Worm (Caenorhabditis elegans): ENCODE measurements around the gene npr-4.
A peak's percentile ranks its signal among the peaks of the same experiment; 100 is the strongest.

npr-4 gene

ce11 chrX:12563589-12563988, 12.1 kb upstream of the npr-4 start:
- TF ChIP-seq aly-1 (tag; optimal IDR thresholded peaks at IDR 0.05) (peak; percentile 93), hmg-4 (GFP tag; optimal IDR thresholded peaks at IDR 0.05) (no peak), B0310.2 (tag; optimal IDR thresholded peaks at IDR 0.05) (peak; percentile 89), tbx-37 (GFP tag; conservative IDR thresholded peaks at IDR 0.05) (peak; percentile 96), pes-1 (GFP tag; IDR thresholded peaks at IDR 0.05) (peak; percentile 96), ets-7 (tag; optimal IDR thresholded peaks at IDR 0.05) (peak; percentile 87), ceh-13 (GFP tag; optimal IDR thresholded peaks at IDR 0.05) (peak; percentile 86), hmbx-1 (tag; optimal IDR thresholded peaks at IDR 0.05) (peak; percentile 64), tbx-11 (GFP tag; IDR thresholded peaks at IDR 0.05) (peak; percentile 98), scrt-1 (GFP tag; IDR thresholded peaks at IDR 0.05) (peak; percentile 96), ama-1 (optimal IDR thresholded peaks at IDR 0.05) (no peak), F13C5.2 (tag; optimal IDR thresholded peaks at IDR 0.05) (peak; percentile 93), flt-1 (GFP tag; IDR thresholded peaks at IDR 0.05) (peak; percentile 97), sea-1 (GFP tag; conservative IDR thresholded peaks at IDR 0.05) (peak; percentile 95; the same call in 1 of the 2 replicates), hnd-1 (tag; optimal IDR thresholded peaks at IDR 0.05) (peak; percentile 85), ceh-36 (tag; optimal IDR thresholded peaks at IDR 0.05) (no peak), tra-4 (tag; optimal IDR thresholded peaks at IDR 0.05) (peak; percentile 79)

DNA sequence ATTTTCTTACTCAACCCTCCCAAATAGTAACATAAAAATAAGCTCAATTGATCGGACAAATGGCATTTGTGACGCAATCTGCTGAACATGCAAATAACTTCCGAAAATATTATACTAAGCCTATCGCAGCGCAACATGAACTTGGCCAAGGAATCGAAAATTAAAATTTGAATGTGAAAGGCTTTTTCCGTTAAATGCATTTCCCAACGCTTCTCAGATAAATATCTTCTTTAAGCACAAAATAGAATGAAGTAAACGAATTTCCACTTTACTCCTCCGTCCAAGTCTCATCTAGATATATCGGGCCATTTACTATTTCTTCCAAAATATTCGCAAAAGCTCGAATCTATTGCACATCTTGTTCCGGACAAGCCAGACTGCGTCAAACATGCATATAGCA, 2.4 kb downstream of the npr-4 start:
- TF ChIP-seq tra-4 (tag; optimal IDR thresholded peaks at IDR 0.05) (no peak), aly-1 (tag; optimal IDR thresholded peaks at IDR 0.05) (no peak), F13C5.2 (tag; optimal IDR thresholded peaks at IDR 0.05) (no peak), scrt-1 (GFP tag; IDR thresholded peaks at IDR 0.05) (no peak), sea-1 (GFP tag; conservative IDR thresholded peaks at IDR 0.05) (no peak), hmbx-1 (tag; optimal IDR thresholded peaks at IDR 0.05) (no peak), tbx-11 (GFP tag; IDR thresholded peaks at IDR 0.05) (no peak), hmg-4 (GFP tag; optimal IDR thresholded peaks at IDR 0.05) (no peak), ets-7 (tag; optimal IDR thresholded peaks at IDR 0.05) (no peak), hnd-1 (tag; optimal IDR thresholded peaks at IDR 0.05) (no peak)

- TF ChIP-seq pes-1 (GFP tag; IDR thresholded peaks at IDR 0.05) (no peak), flt-1 (GFP tag; IDR thresholded peaks at IDR 0.05) (no peak), ets-7 (tag; optimal IDR thresholded peaks at IDR 0.05) (no peak), sea-1 (GFP tag; conservative IDR thresholded peaks at IDR 0.05) (no peak), hmbx-1 (tag; optimal IDR thresholded peaks at IDR 0.05) (no peak), tbx-11 (GFP tag; IDR thresholded peaks at IDR 0.05) (no peak), scrt-1 (GFP tag; IDR thresholded peaks at IDR 0.05) (no peak), tbx-37 (GFP tag; conservative IDR thresholded peaks at IDR 0.05) (no peak), aly-1 (tag; optimal IDR thresholded peaks at IDR 0.05) (no peak), B0310.2 (tag; optimal IDR thresholded peaks at IDR 0.05) (no peak), hmg-4 (GFP tag; optimal IDR thresholded peaks at IDR 0.05) (no peak), ceh-36 (tag; optimal IDR thresholded peaks at IDR 0.05) (no peak), F13C5.2 (tag; optimal IDR thresholded peaks at IDR 0.05) (no peak), hnd-1 (tag; optimal IDR thresholded peaks at IDR 0.05) (no peak), tra-4 (tag; optimal IDR thresholded peaks at IDR 0.05) (no peak), ama-1 (optimal IDR thresholded peaks at IDR 0.05) (no peak), ceh-13 (GFP tag; optimal IDR thresholded peaks at IDR 0.05) (no peak)
Measured at ce11 chrX:12546804-12547203, 4.7 kb downstream of the npr-4 start.

- TF ChIP-seq scrt-1 (GFP tag; IDR thresholded peaks at IDR 0.05) (no peak), ceh-36 (tag; optimal IDR thresholded peaks at IDR 0.05) (no peak), tra-4 (tag; optimal IDR thresholded peaks at IDR 0.05) (no peak), hmbx-1 (tag; optimal IDR thresholded peaks at IDR 0.05) (no peak), ceh-13 (GFP tag; optimal IDR thresholded peaks at IDR 0.05) (no peak), hnd-1 (tag; optimal IDR thresholded peaks at IDR 0.05) (no peak), tbx-37 (GFP tag; conservative IDR thresholded peaks at IDR 0.05) (no peak), tbx-11 (GFP tag; IDR thresholded peaks at IDR 0.05) (no peak), B0310.2 (tag; optimal IDR thresholded peaks at IDR 0.05) (no peak), ets-7 (tag; optimal IDR thresholded peaks at IDR 0.05) (no peak), flt-1 (GFP tag; IDR thresholded peaks at IDR 0.05) (no peak), pes-1 (GFP tag; IDR thresholded peaks at IDR 0.05) (no peak), hmg-4 (GFP tag; optimal IDR thresholded peaks at IDR 0.05) (no peak), aly-1 (tag; optimal IDR thresholded peaks at IDR 0.05) (no peak), F13C5.2 (tag; optimal IDR thresholded peaks at IDR 0.05) (no peak)
Measured at ce11 chrX:12545100-12545499, 6.4 kb downstream of the npr-4 start.

DNA sequence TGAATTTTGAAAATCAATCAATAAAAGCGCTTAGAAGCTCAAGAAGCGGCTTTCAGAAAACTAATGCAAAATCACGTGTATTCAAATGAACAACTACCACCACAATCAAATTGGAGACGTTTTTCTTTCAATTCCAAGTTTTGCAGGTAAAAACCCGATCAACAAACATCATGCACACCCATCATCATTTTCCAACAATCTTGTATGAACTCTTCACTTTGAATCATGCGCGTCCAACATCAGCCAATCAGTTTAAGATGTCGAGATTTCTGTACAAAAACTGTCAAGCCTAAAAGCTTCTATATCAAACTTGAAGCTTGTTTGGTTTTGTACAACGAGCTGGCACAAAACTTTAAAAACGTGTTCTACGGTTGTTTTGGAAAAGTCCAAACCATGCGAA, 12.7 kb downstream of the npr-4 start:
- TF ChIP-seq pes-1 (GFP tag; IDR thresholded peaks at IDR 0.05) = no peak
- TF ChIP-seq sea-1 (GFP tag; conservative IDR thresholded peaks at IDR 0.05) = no peak

- TF ChIP-seq tbx-37 (GFP tag; conservative IDR thresholded peaks at IDR 0.05) = no peak
- TF ChIP-seq ceh-36 (tag; optimal IDR thresholded peaks at IDR 0.05) = no peak
- TF ChIP-seq F13C5.2 (tag; optimal IDR thresholded peaks at IDR 0.05) = no peak
- TF ChIP-seq sea-1 (GFP tag; conservative IDR thresholded peaks at IDR 0.05) = no peak
- no peak for TF ChIP-seq ets-7 (tag; optimal IDR thresholded peaks at IDR 0.05)
- TF ChIP-seq ceh-13 (GFP tag; optimal IDR thresholded peaks at IDR 0.05) = no peak
- TF ChIP-seq flt-1 (GFP tag; IDR thresholded peaks at IDR 0.05) = no peak
- no peak for TF ChIP-seq hnd-1 (tag; optimal IDR thresholded peaks at IDR 0.05)
- no peak for TF ChIP-seq tra-4 (tag; optimal IDR thresholded peaks at IDR 0.05)
- TF ChIP-seq tbx-11 (GFP tag; IDR thresholded peaks at IDR 0.05) = no peak
- TF ChIP-seq B0310.2 (tag; optimal IDR thresholded peaks at IDR 0.05) = no peak
- no peak for TF ChIP-seq hmbx-1 (tag; optimal IDR thresholded peaks at IDR 0.05)
Measured at ce11 chrX:12534476-12534875, 17.0 kb downstream of the npr-4 start.

- no peak for TF ChIP-seq tbx-37 (GFP tag; conservative IDR thresholded peaks at IDR 0.05)
- no peak for TF ChIP-seq hmg-4 (GFP tag; optimal IDR thresholded peaks at IDR 0.05)
Measured at ce11 chrX:12532405-12532804, 19.1 kb downstream of the npr-4 start.

DNA sequence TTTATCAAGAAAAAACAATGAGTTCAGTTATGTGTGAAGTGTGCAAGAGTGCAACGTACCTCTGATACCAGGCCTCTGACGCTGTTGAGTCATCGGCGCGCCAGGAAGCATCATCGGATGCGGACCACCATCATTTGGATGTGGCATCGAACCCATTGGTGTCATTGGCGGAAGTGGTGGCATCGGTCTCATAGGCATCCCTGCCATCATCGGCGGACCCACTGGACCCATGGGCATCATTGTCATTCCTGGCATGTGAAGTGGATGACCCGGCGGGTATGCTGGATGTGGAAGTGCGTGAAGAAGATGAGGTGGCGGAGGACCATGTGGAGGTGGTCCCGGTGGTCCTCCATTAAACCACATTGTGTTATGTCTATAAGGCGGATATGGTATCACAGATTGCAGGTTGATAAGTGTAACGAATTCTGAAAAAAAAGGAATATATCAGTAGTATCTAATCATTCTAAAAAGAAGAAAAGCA, 26.1 kb downstream of the npr-4 start, which contains the start of gene scd-1:
Gene scd-1 (minus strand): TSS at position 431 of the 481 bp plus-strand sequence.
- no peak for TF ChIP-seq aly-1 (tag; optimal IDR thresholded peaks at IDR 0.05)
- no peak for TF ChIP-seq ceh-13 (GFP tag; optimal IDR thresholded peaks at IDR 0.05)
- no peak for TF ChIP-seq ets-7 (tag; optimal IDR thresholded peaks at IDR 0.05)
- TF ChIP-seq tbx-11 (GFP tag; IDR thresholded peaks at IDR 0.05) = no peak
- no peak for TF ChIP-seq tra-4 (tag; optimal IDR thresholded peaks at IDR 0.05)
- TF ChIP-seq ama-1 (optimal IDR thresholded peaks at IDR 0.05) = no peak
- no peak for TF ChIP-seq sea-1 (GFP tag; conservative IDR thresholded peaks at IDR 0.05)
- no peak for TF ChIP-seq tbx-37 (GFP tag; conservative IDR thresholded peaks at IDR 0.05)
- TF ChIP-seq flt-1 (GFP tag; IDR thresholded peaks at IDR 0.05) = no peak
- TF ChIP-seq hmg-4 (GFP tag; optimal IDR thresholded peaks at IDR 0.05) = no peak
- no peak for TF ChIP-seq B0310.2 (tag; optimal IDR thresholded peaks at IDR 0.05)
- TF ChIP-seq F13C5.2 (tag; optimal IDR thresholded peaks at IDR 0.05) = no peak
